Fruit fly (Drosophila melanogaster): Measurements from ENCODE around the gene alphaCOP.

DNA sequence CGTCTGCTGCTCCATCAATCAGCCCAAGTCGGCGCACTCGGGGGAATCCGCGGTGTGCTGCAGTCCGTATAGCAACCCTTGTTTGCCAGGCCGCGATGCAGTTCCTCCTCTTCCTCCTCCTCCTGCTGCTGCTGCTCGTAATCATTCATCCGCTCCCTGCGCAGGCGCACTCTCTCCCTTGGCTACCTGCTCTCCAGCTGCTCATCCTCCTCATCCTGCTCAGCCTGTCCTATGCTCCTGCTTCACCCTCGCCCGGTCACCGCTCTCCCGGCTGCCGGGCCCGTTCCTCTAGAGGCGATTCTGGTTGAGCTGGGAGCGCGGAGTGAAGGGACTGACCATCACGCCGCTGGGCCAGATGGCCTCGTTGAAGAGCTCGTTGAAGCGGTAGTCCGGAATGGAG is 18.1 kb downstream of the alphaCOP start:
- TF ChIP-seq Pif1A (GFP tag; optimal IDR thresholded peaks at IDR 0.05) (no peak), rn (GFP tag; IDR thresholded peaks at IDR 0.05) (no peak), fd96Ca (GFP tag; IDR thresholded peaks at IDR 0.05) (no peak)
